Fruit fly (Drosophila melanogaster) whole organism, adult: Measurements from ENCODE around the gene CG32856.

Experiments
- CG11617 ChIP-seq: fragments of 200-800 bp; sonication (Bioruptor generic); optimal IDR thresholded peaks from 2 replicates; lab custom pipeline; 2017; ENCODE audit warnings: mild to moderate bottlenecking, missing biosample characterization, missing genetic modification reagents, missing genetic modification characterization
- CG14711 ChIP-seq: fragments of 200-800 bp; sonication (Bioruptor generic); optimal IDR thresholded peaks from 2 replicates; lab custom pipeline; 2018; ENCODE audit warnings: missing biosample characterization, mild to moderate bottlenecking, missing genetic modification characterization, moderate library complexity
- CG33017 ChIP-seq: fragments of 200-800 bp; sonication (Bioruptor generic); optimal IDR thresholded peaks from 2 replicates; lab custom pipeline; 2018; ENCODE audit warnings: missing biosample characterization, mild to moderate bottlenecking, missing genetic modification characterization, moderate library complexity
- CG7045 ChIP-seq: fragments of 200-800 bp; sonication (Bioruptor generic); optimal IDR thresholded peaks from 2 replicates; lab custom pipeline; 2017; ENCODE audit warnings: missing biosample characterization, mild to moderate bottlenecking, missing genetic modification characterization
- CG7101 ChIP-seq: fragments of 200-800 bp; sonication (Bioruptor generic); optimal IDR thresholded peaks from 2 replicates; lab custom pipeline; 2018; ENCODE audit warnings: missing biosample characterization, mild to moderate bottlenecking, missing genetic modification characterization, moderate library complexity
- Crg-1 ChIP-seq: fragments of 200-800 bp; sonication (Bioruptor generic); optimal IDR thresholded peaks from 2 replicates; lab custom pipeline; 2016; ENCODE audit warnings: missing biosample characterization, missing genetic modification characterization
- Hr96 ChIP-seq: fragments of 200-800 bp; sonication (Bioruptor generic); optimal IDR thresholded peaks from 2 replicates; lab custom pipeline; 2016; ENCODE audit warnings: missing biosample characterization, missing genetic modification characterization
- cic ChIP-seq: fragments of 200-800 bp; sonication (Bioruptor generic); optimal IDR thresholded peaks from 2 replicates; lab custom pipeline; 2017; ENCODE audit warnings: missing biosample characterization, mild to moderate bottlenecking, missing genetic modification characterization, moderate library complexity
- kay ChIP-seq: fragments of 200-800 bp; sonication (Bioruptor generic); peaks from one replicate; lab custom pipeline; 2016; ENCODE audit warnings: missing biosample characterization, missing genetic modification characterization, borderline replicate concordance
- pad ChIP-seq: fragments of 200-800 bp; sonication (Bioruptor generic); optimal IDR thresholded peaks from 3 replicates; lab custom pipeline; 2017; ENCODE audit warnings: missing biosample characterization, missing genetic modification characterization, mild to moderate bottlenecking, moderate library complexity, missing genetic modification reagents
- tj ChIP-seq: fragments of 200-800 bp; sonication (Bioruptor generic); optimal IDR thresholded peaks from 3 replicates; lab custom pipeline; 2017; ENCODE audit warnings: missing biosample characterization, mild to moderate bottlenecking, missing genetic modification characterization, moderate library complexity
- toe ChIP-seq: fragments of 200-800 bp; sonication (Bioruptor generic); optimal IDR thresholded peaks from 2 replicates; lab custom pipeline; 2016; ENCODE audit warnings: missing biosample characterization, missing genetic modification characterization

- TF ChIP-seq tj (GFP tag; lab: Kevin White, UChicago) (peak; percentile 64), CG11617 (GFP tag; lab: Kevin White, UChicago) (peak; percentile 87), cic (peak; percentile 31), kay (GFP tag; lab: Kevin White, UChicago) (no peak), CG7045 (peak; percentile 71), CG7101 (tag; lab: Kevin White, UChicago) (peak; percentile 95), CG14711 (tag; lab: Kevin White, UChicago) (peak; percentile 60), Hr96 (GFP tag; lab: Kevin White, UChicago) (peak; percentile 85), pad (GFP tag; lab: Kevin White, UChicago) (peak; percentile 2), toe (GFP tag; lab: Kevin White, UChicago) (peak; percentile 72), Crg-1 (GFP tag; lab: Kevin White, UChicago) (peak; percentile 70), CG33017 (tag; lab: Kevin White, UChicago) (peak; percentile 94)
Measured at dm6 chr3R:15965169-15965568, at the start of gene CG32856, which contains the start of gene Rbf2.
